Worm (Caenorhabditis elegans) whole organism, L1 larva: ENCODE data around the gene C07A9.10.
A peak's percentile ranks its signal among the peaks of the same experiment; 100 is the strongest.

Experiments
- F16B12.6 ChIP-seq: fragments of 150-350 bp; optimal IDR thresholded peaks from 2 replicates; lab custom pipeline; 2014; ENCODE audit warnings: missing biosample characterization, missing genetic modification characterization
- aha-1 ChIP-seq: fragments of 150-350 bp; optimal IDR thresholded peaks from 2 replicates; lab custom pipeline; 2014; ENCODE audit warnings: missing biosample characterization, missing genetic modification characterization
- aly-2 ChIP-seq: fragments of 150-350 bp; optimal IDR thresholded peaks from 2 replicates; lab custom pipeline; 2014; ENCODE audit warnings: missing biosample characterization, missing genetic modification characterization
- blmp-1 ChIP-seq: fragments of 150-350 bp; optimal IDR thresholded peaks from 2 replicates; lab custom pipeline; 2014; ENCODE audit warnings: missing biosample characterization, missing genetic modification characterization
- ceh-82 ChIP-seq, 3 experiments: fragments of 150-350 bp in 1 of 3; sonication (generic microtip) in 2 of 3; optimal IDR thresholded peaks; 2 replicates each; lab custom pipeline; 2014 to 2017; ENCODE audit warnings: missing biosample characterization in 3 of 3, missing genetic modification characterization in 3 of 3
- ces-1 ChIP-seq: fragments of 150-350 bp; optimal IDR thresholded peaks from 2 replicates; lab custom pipeline; 2014; ENCODE audit warnings: missing biosample characterization, missing genetic modification reagents, missing genetic modification characterization
- dpl-1 ChIP-seq, 3 experiments: fragments of 150-350 bp in 2 of 3; sonication (generic microtip) in 1 of 3; optimal IDR thresholded peaks; 2 replicates each; lab custom pipeline; 2014 to 2017; ENCODE audit warnings: missing biosample characterization in 3 of 3, missing genetic modification characterization in 3 of 3, missing genetic modification reagents in 3 of 3
- dsc-1 ChIP-seq: sonication (generic microtip); optimal IDR thresholded peaks from 2 replicates; lab custom pipeline; 2016; ENCODE audit warnings: mild to moderate bottlenecking, missing genetic modification characterization, missing compliant biosample characterization
- efl-1 ChIP-seq, 4 experiments: fragments of 150-350 bp; optimal IDR thresholded peaks in 3 of 4; peaks in 1 of 4; 1 replicate in 1 of 4; 2 replicates in 3 of 4; lab custom pipeline; 2014; ENCODE audit warnings: missing biosample characterization in 2 of 4, missing genetic modification characterization in 2 of 4, missing genetic modification reagents in 2 of 4
- egl-27 ChIP-seq, 2 experiments: fragments of 150-350 bp in 1 of 2; sonication (generic microtip); optimal IDR thresholded peaks; 3 replicates each; lab custom pipeline; 2017 to 2018; ENCODE audit warnings: missing biosample characterization in 2 of 2, missing genetic modification characterization in 2 of 2, missing genetic modification reagents in 2 of 2
- elt-3 ChIP-seq, 6 experiments: fragments of 150-350 bp in 1 of 6; sonication (generic microtip); optimal IDR thresholded peaks; 2 replicates each; lab custom pipeline; 2017 to 2018; ENCODE audit warnings: missing biosample characterization in 6 of 6, missing genetic modification characterization in 6 of 6, inconsistent platforms in 1 of 6
- fkh-10 ChIP-seq: sonication (generic microtip); optimal IDR thresholded peaks from 2 replicates; lab custom pipeline; 2017; ENCODE audit warnings: missing biosample characterization, missing genetic modification reagents, missing genetic modification characterization
- fkh-4 ChIP-seq: sonication (generic microtip); optimal IDR thresholded peaks from 2 replicates; lab custom pipeline; 2016; ENCODE audit warnings: missing compliant biosample characterization, missing genetic modification characterization, borderline replicate concordance
- fos-1 ChIP-seq: fragments of 150-350 bp; optimal IDR thresholded peaks from 2 replicates; lab custom pipeline; 2014; ENCODE audit warnings: missing biosample characterization, missing genetic modification characterization
- grh-1 ChIP-seq: fragments of 200-800 bp; sonication (Bioruptor generic); IDR thresholded peaks from 2 replicates; pipeline ENCODE4 v1.3.6; 2022; ENCODE audit warnings: missing genetic modification reagents, missing genetic modification characterization, missing compliant biosample characterization
- hlh-4 ChIP-seq: sonication (generic microtip); optimal IDR thresholded peaks from 2 replicates; lab custom pipeline; 2016; ENCODE audit warnings: mild to moderate bottlenecking, missing genetic modification characterization, missing compliant biosample characterization
- hpl-2 ChIP-seq: fragments of 150-350 bp; optimal IDR thresholded peaks from 2 replicates; lab custom pipeline; 2014; ENCODE audit warnings: missing biosample characterization, missing genetic modification reagents, missing genetic modification characterization
- irx-1 ChIP-seq: sonication (generic microtip); optimal IDR thresholded peaks from 2 replicates; lab custom pipeline; 2016; ENCODE audit warnings: missing genetic modification characterization, missing compliant biosample characterization
- isw-1 ChIP-seq: fragments of 200-800 bp; sonication (Bioruptor generic); IDR thresholded peaks from 2 replicates; pipeline ENCODE4 v1.3.6; 2022; ENCODE audit warnings: missing genetic modification characterization, missing compliant biosample characterization
- jun-1 ChIP-seq: fragments of 150-350 bp; optimal IDR thresholded peaks from 2 replicates; lab custom pipeline; 2014; ENCODE audit warnings: missing biosample characterization, missing genetic modification reagents, missing genetic modification characterization
- lin-13 ChIP-seq: fragments of 150-350 bp; optimal IDR thresholded peaks from 2 replicates; lab custom pipeline; 2014; ENCODE audit warnings: missing biosample characterization, missing genetic modification reagents, missing genetic modification characterization
- lin-14 ChIP-seq: fragments of 200-800 bp; sonication (Bioruptor generic); optimal IDR thresholded peaks from 2 replicates; lab custom pipeline; 2018; ENCODE audit warnings: mild to moderate bottlenecking, missing genetic modification characterization, moderate library complexity, missing compliant biosample characterization
- lin-35 ChIP-seq, 2 experiments: fragments of 150-350 bp; optimal IDR thresholded peaks; 2 replicates each; lab custom pipeline; 2014; ENCODE audit warnings: missing biosample characterization in 2 of 2, missing genetic modification characterization in 2 of 2, missing genetic modification reagents in 2 of 2
- lir-3 ChIP-seq: sonication (generic microtip); optimal IDR thresholded peaks from 2 replicates; lab custom pipeline; 2016; ENCODE audit warnings: mild to moderate bottlenecking, missing genetic modification characterization, moderate library complexity, missing compliant biosample characterization; ENCODE audit not compliant: poor library complexity
- lsy-2 ChIP-seq, 2 experiments: fragments of 150-350 bp; optimal IDR thresholded peaks; 2 replicates each; lab custom pipeline; 2014; ENCODE audit warnings: missing biosample characterization in 2 of 2, missing genetic modification characterization in 2 of 2
- mdl-1 ChIP-seq, 2 experiments: fragments of 150-350 bp; optimal IDR thresholded peaks; 2 replicates each; lab custom pipeline; 2014 to 2017; ENCODE audit warnings: missing biosample characterization in 2 of 2, missing genetic modification characterization in 2 of 2, inconsistent platforms in 1 of 2
- mef-2 ChIP-seq: fragments of 150-350 bp; optimal IDR thresholded peaks from 2 replicates; lab custom pipeline; 2014; ENCODE audit warnings: missing biosample characterization, missing genetic modification characterization
- mep-1 ChIP-seq: fragments of 150-350 bp; optimal IDR thresholded peaks from 2 replicates; lab custom pipeline; 2014; ENCODE audit warnings: missing biosample characterization, missing genetic modification characterization
- nhr-19 ChIP-seq: fragments of 200-800 bp; sonication (Bioruptor generic); conservative IDR thresholded peaks from 2 replicates; pipeline ENCODE4 v1.3.6; 2022; ENCODE audit warnings: missing genetic modification characterization, missing compliant biosample characterization
- nhr-20 ChIP-seq: sonication (generic microtip); optimal IDR thresholded peaks from 2 replicates; lab custom pipeline; 2016; ENCODE audit warnings: mild to moderate bottlenecking, missing genetic modification characterization, missing compliant biosample characterization
- nhr-47 ChIP-seq: sonication (generic microtip); optimal IDR thresholded peaks from 2 replicates; lab custom pipeline; 2016; ENCODE audit warnings: mild to moderate bottlenecking, missing genetic modification characterization, moderate library complexity, missing compliant biosample characterization
- nhr-71 ChIP-seq: sonication (generic microtip); optimal IDR thresholded peaks from 2 replicates; lab custom pipeline; 2016; ENCODE audit warnings: mild to moderate bottlenecking, missing genetic modification characterization, moderate library complexity, missing compliant biosample characterization
- nhr-76 ChIP-seq: sonication (generic microtip); optimal IDR thresholded peaks from 2 replicates; lab custom pipeline; 2017; ENCODE audit warnings: missing biosample characterization, missing genetic modification characterization
- nhr-77 ChIP-seq: fragments of 150-350 bp; optimal IDR thresholded peaks from 2 replicates; lab custom pipeline; 2014; ENCODE audit warnings: missing biosample characterization, missing genetic modification characterization
- nhr-85 ChIP-seq: sonication (generic microtip); peaks from one replicate; lab custom pipeline; 2016; ENCODE audit warnings: missing genetic modification characterization, inconsistent platforms, missing compliant biosample characterization
- pag-3 ChIP-seq: sonication (generic microtip); optimal IDR thresholded peaks from 2 replicates; lab custom pipeline; 2017; ENCODE audit warnings: missing genetic modification characterization, mild to moderate bottlenecking, missing compliant biosample characterization, antibody characterized with exemption, borderline replicate concordance; ENCODE audit not compliant: insufficient read depth
- pax-3 ChIP-seq: fragments of 200-800 bp; sonication (Bioruptor generic); optimal IDR thresholded peaks from 2 replicates; lab custom pipeline; 2018; ENCODE audit warnings: mild to moderate bottlenecking, missing genetic modification characterization, moderate library complexity, missing compliant biosample characterization
- rnt-1 ChIP-seq: sonication (generic microtip); optimal IDR thresholded peaks from 2 replicates; lab custom pipeline; 2016; ENCODE audit warnings: mild to moderate bottlenecking, missing genetic modification characterization, moderate library complexity, missing compliant biosample characterization
- snu-23 ChIP-seq: sonication (generic microtip); optimal IDR thresholded peaks from 2 replicates; lab custom pipeline; 2016; ENCODE audit warnings: missing genetic modification characterization, missing compliant biosample characterization
- sox-4 ChIP-seq: sonication (generic microtip); optimal IDR thresholded peaks from 2 replicates; lab custom pipeline; 2016; ENCODE audit warnings: missing genetic modification characterization, missing compliant biosample characterization
- sptf-1 ChIP-seq: fragments of 150-350 bp; optimal IDR thresholded peaks from 2 replicates; lab custom pipeline; 2014; ENCODE audit warnings: missing biosample characterization, missing genetic modification characterization
- tlp-1 ChIP-seq: fragments of 150-350 bp; optimal IDR thresholded peaks from 2 replicates; lab custom pipeline; 2014; ENCODE audit warnings: missing biosample characterization, missing genetic modification characterization
- unc-30 ChIP-seq: sonication (generic microtip); optimal IDR thresholded peaks from 2 replicates; lab custom pipeline; 2017; ENCODE audit warnings: missing biosample characterization, missing genetic modification characterization
- unc-62 ChIP-seq: fragments of 150-350 bp; optimal IDR thresholded peaks from 2 replicates; lab custom pipeline; 2014; ENCODE audit warnings: missing biosample characterization, missing genetic modification reagents, missing genetic modification characterization
- vab-15 ChIP-seq: sonication (generic microtip); optimal IDR thresholded peaks from 2 replicates; lab custom pipeline; 2017; ENCODE audit warnings: missing genotype, mild to moderate bottlenecking, missing genetic modification characterization, missing compliant biosample characterization
- xbp-1 ChIP-seq: sonication (generic microtip); optimal IDR thresholded peaks from 2 replicates; lab custom pipeline; 2016; ENCODE audit warnings: missing genetic modification characterization, missing compliant biosample characterization
- zag-1 ChIP-seq: fragments of 150-350 bp; optimal IDR thresholded peaks from 2 replicates; lab custom pipeline; 2014; ENCODE audit warnings: missing biosample characterization, missing genetic modification characterization

The C07A9.10 gene

DNA sequence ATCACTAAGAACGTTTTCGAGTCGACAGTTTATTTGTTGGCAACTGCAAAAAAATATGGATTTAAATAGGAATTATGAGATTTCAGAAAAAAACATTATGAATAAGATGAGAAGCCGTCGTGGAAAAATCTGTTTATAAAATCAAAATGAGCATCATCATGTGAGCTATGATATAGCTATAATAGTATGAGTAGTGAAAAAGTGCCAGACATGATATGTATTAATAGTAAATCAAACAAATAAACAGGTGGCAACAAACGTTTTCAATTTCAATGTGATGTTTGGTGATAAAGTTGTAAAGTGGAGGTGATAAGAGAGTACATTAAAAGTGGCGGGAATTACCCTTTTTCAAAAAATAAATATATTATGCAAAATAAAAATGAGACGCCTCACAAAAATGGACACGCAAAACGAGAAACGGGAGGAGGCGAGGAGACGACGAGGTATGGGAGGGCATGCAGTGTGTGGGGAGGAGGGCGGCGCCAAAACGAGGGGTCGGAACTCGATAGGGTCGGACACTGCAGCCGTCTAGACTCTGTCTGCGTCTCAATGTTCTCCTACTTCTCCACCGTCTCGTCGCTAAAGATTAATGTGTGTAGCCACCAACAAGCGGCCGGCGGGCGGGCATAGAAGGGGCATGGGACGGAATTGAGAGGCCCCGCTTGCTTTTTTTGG lies 18.1 kb downstream of the C07A9.10 start, which contains the start of gene C07A9.9 (continued):
- peak; percentile 23 for TF ChIP-seq F16B12.6 (tag; lab: Kevin White, UChicago)
- no peak for TF ChIP-seq tlp-1 (tag; lab: Kevin White, UChicago)
- TF ChIP-seq unc-62 (GFP tag; lab: Kevin White, UChicago) = no peak
- no peak for TF ChIP-seq fkh-4
- TF ChIP-seq ceh-82 (tag; optimal IDR thresholded peaks at IDR 0.05; lab: Kevin White, UChicago) = peak; percentile 6 to 84 (median 31)
- no peak for TF ChIP-seq ces-1 (GFP tag; lab: Kevin White, UChicago)
- peak; percentile 26 for TF ChIP-seq fkh-10 (GFP tag; lab: Kevin White, UChicago)
- TF ChIP-seq sptf-1 (tag; lab: Kevin White, UChicago) = no peak

DNA sequence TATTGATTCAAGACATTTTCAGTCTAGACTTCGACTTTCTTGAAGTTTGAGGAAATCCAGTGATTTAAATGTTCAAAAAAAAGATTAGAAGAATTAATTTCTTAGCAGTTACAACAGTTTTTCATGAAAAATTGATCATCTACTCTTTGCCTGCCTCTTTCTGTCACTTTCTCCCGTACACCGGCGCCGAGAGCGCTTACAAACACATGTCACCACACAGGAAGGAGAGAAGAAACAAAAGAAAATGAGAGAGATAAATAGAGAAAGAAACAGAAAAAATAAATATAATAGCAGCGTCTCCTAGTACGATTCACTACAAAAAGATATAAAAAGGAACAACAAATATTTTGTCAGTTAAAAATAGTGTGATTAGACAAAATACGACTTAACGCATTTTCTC lies 19.2 kb downstream of the C07A9.10 start:
- TF ChIP-seq aly-2 (no peak), efl-1 (optimal IDR thresholded peaks at IDR 0.05; lab: Kevin White, UChicago) (peak in 1 of 2 experiments; percentile 0), efl-1 (GFP tag; optimal IDR thresholded peaks at IDR 0.05 in 1 of 2; lab: Kevin White, UChicago) (peak in 1 of 2 experiments; percentile 78), ceh-82 (tag; optimal IDR thresholded peaks at IDR 0.05; lab: Kevin White, UChicago) (no peak), mdl-1 (tag; optimal IDR thresholded peaks at IDR 0.05; lab: Kevin White, UChicago) (peak in 1 of 2 experiments; percentile 46), lin-14 (GFP tag; lab: Kevin White, UChicago) (peak; percentile 44), hpl-2 (GFP tag; lab: Kevin White, UChicago) (no peak), fos-1 (tag; lab: Kevin White, UChicago) (no peak), nhr-85 (no peak), blmp-1 (tag; lab: Kevin White, UChicago) (peak; percentile 97), ces-1 (GFP tag; lab: Kevin White, UChicago) (no peak), isw-1 (no peak), lsy-2 (tag; optimal IDR thresholded peaks at IDR 0.05; lab: Kevin White, UChicago) (peak in 1 of 2 experiments; percentile 40), mef-2 (tag; lab: Kevin White, UChicago) (no peak), jun-1 (tag; lab: Kevin White, UChicago) (no peak), pag-3 (tag; lab: Kevin White, UChicago) (no peak), irx-1 (tag; lab: Kevin White, UChicago) (no peak), snu-23 (GFP tag; lab: Kevin White, UChicago) (peak; percentile 7), rnt-1 (tag; lab: Kevin White, UChicago) (peak; percentile 22), sptf-1 (tag; lab: Kevin White, UChicago) (no peak), unc-30 (tag; lab: Kevin White, UChicago) (no peak), elt-3 (tag; optimal IDR thresholded peaks at IDR 0.05; lab: Kevin White, UChicago) (peak in 1 of 6 experiments; percentile 22), hlh-4 (tag; lab: Kevin White, UChicago) (no peak), egl-27 (tag; optimal IDR thresholded peaks at IDR 0.05; lab: Kevin White, UChicago) (no peak), dsc-1 (tag; lab: Kevin White, UChicago) (peak; percentile 37), pax-3 (tag; lab: Kevin White, UChicago) (no peak), nhr-77 (no peak)

DNA sequence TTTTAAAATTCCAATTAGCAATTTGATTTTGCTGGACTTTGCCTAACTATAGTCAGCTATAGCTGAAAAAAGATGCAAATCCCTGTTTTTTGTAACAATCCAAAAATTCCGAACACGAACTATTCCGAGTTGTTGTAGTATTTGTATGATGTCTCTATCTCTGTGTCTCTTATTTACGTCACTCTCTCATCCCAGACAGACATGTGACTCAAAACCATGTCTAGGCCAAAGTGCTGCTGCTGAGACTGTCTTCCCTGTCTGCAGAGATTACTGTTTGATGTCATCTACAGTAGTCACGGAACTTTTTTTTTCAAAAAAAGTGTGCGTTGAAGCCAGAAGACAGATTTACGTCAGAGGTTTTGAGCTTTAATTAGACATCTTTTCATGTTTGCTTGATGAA lies 19.6 kb downstream of the C07A9.10 start:
- TF ChIP-seq lin-35 (GFP tag; optimal IDR thresholded peaks at IDR 0.05; lab: Kevin White, UChicago) (peak in 1 of 2 experiments; percentile 72), zag-1 (tag; lab: Kevin White, UChicago) (no peak), nhr-71 (tag; lab: Kevin White, UChicago) (peak; percentile 68), lir-3 (tag; lab: Kevin White, UChicago) (no peak), fkh-4 (no peak), dpl-1 (GFP tag; optimal IDR thresholded peaks at IDR 0.05; lab: Kevin White, UChicago) (peak in 1 of 3 experiments; percentile 22), mep-1 (peak; percentile 46), nhr-19 (GFP tag; lab: Robert Waterston, UW) (peak; percentile 59), lsy-2 (tag; optimal IDR thresholded peaks at IDR 0.05; lab: Kevin White, UChicago) (peak in 1 of 2 experiments; percentile 54), nhr-20 (tag; lab: Kevin White, UChicago) (peak; percentile 76), nhr-76 (tag; lab: Kevin White, UChicago) (no peak), efl-1 (optimal IDR thresholded peaks at IDR 0.05; lab: Kevin White, UChicago) (peak; percentile 10), efl-1 (GFP tag; optimal IDR thresholded peaks at IDR 0.05 in 1 of 2; lab: Kevin White, UChicago) (peak in 1 of 2 experiments; percentile 95), xbp-1 (peak; percentile 14), hlh-4 (tag; lab: Kevin White, UChicago) (no peak), aha-1 (tag; lab: Kevin White, UChicago) (no peak), lin-13 (GFP tag; lab: Kevin White, UChicago) (peak; percentile 55), nhr-47 (peak; percentile 31), nhr-85 (peak; percentile 95), vab-15 (tag; lab: Kevin White, UChicago) (no peak), sox-4 (tag; lab: Kevin White, UChicago) (no peak), grh-1 (GFP tag; lab: Robert Waterston, UW) (peak; percentile 54)
